5 fruit fly cellular contexts compared by ENCODE assay signal in the genomic region with DNA sequence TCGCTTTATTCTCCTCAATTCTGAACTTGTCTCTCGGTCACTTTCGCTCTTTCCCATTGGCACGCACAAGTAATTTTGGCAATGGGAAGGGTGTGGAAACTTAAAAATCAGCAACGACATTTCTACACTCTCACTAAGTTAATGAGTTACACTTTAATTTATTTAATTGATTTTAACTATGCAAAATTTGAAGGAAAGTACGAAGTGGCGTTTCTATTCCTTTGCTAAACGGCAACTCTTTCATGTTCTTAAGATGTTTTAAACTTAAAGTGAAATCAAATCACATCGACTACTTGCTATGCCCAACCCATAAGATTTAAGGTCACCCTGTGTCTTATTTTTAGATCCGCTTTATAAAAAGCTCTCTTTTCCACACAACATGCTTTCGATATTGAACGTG.
TF ChIP-seq lines count a peak whose summit lies in the region.

No protein-coding gene starts in this region.

- TF ChIP-seq CTCF in whole organism, embryonic (GFP tag; optimal IDR thresholded peaks at IDR 0.05; lab: Kevin White, UChicago): no peak

TF ChIP-seq in whole organism, adult, 20 proteins besides CTCF, POLR2A, EP300 and RAD21:
- no peak for TF ChIP-seq CG33017 (tag; optimal IDR thresholded peaks at IDR 0.05; lab: Kevin White, UChicago)
- TF ChIP-seq cnc (optimal IDR thresholded peaks at IDR 0.05; lab: Kevin White, UChicago): no peak
- peak; percentile 79 for TF ChIP-seq kay (GFP tag; lab: Kevin White, UChicago; ENCODE audit: borderline replicate concordance)
- no peak for TF ChIP-seq tj (GFP tag; optimal IDR thresholded peaks at IDR 0.05; lab: Kevin White, UChicago)
- no peak for TF ChIP-seq Mnt (GFP tag; optimal IDR thresholded peaks at IDR 0.05; lab: Kevin White, UChicago)
- no peak for TF ChIP-seq bab1 (GFP tag; optimal IDR thresholded peaks at IDR 0.05; lab: Kevin White, UChicago)
- TF ChIP-seq CG7045 (GFP tag; optimal IDR thresholded peaks at IDR 0.05; lab: Kevin White, UChicago): no peak
- no peak for TF ChIP-seq pad (GFP tag; optimal IDR thresholded peaks at IDR 0.05; lab: Kevin White, UChicago)
- no peak for TF ChIP-seq cic (GFP tag; optimal IDR thresholded peaks at IDR 0.05; lab: Kevin White, UChicago)
- no peak for TF ChIP-seq Crg-1 (GFP tag; optimal IDR thresholded peaks at IDR 0.05; lab: Kevin White, UChicago)
- TF ChIP-seq CG11617 (GFP tag; optimal IDR thresholded peaks at IDR 0.05; lab: Kevin White, UChicago): peak; percentile 23

TF ChIP-seq in whole organism, embryonic, 481 proteins besides CTCF, POLR2A, EP300 and RAD21 (continues in another document):
- no peak for TF ChIP-seq sima (GFP tag; optimal IDR thresholded peaks at IDR 0.05; lab: Kevin White, UChicago)
- peak; percentile 54 for TF ChIP-seq tap (tag; optimal IDR thresholded peaks at IDR 0.05; lab: Kevin White, UChicago)
- TF ChIP-seq Aef1 (GFP tag; IDR thresholded peaks at IDR 0.05; lab: Robert Waterston, UW): peak; percentile 59; the same call in 2 of the 3 replicates
- peak; percentile 38; the same call in 1 of the 3 replicates for TF ChIP-seq B-H1 (GFP tag; IDR thresholded peaks at IDR 0.05; lab: Robert Waterston, UW)
- peak; percentile 34 for TF ChIP-seq Hsf (GFP tag; optimal IDR thresholded peaks at IDR 0.05; lab: Kevin White, UChicago)
- no peak for TF ChIP-seq Neu2 (GFP tag; optimal IDR thresholded peaks at IDR 0.05; lab: Kevin White, UChicago; ENCODE audit: borderline replicate concordance)
- TF ChIP-seq Hr3 (GFP tag; optimal IDR thresholded peaks at IDR 0.05; lab: Kevin White, UChicago): peak; percentile 44
- TF ChIP-seq CG16813 (GFP tag; IDR thresholded peaks at IDR 0.05; lab: Robert Waterston, UW; ENCODE audit: partially characterized antibody): no peak
- TF ChIP-seq CG5245 (GFP tag; optimal IDR thresholded peaks at IDR 0.05; lab: Kevin White, UChicago): peak; percentile 0
- no peak for TF ChIP-seq tx (GFP tag; optimal IDR thresholded peaks at IDR 0.05; lab: Kevin White, UChicago)
- TF ChIP-seq CG7372 (GFP tag; IDR thresholded peaks at IDR 0.05; lab: Robert Waterston, UW): 0 out of 2 replicates have a peak, but pooled peaks have one; percentile 38
- TF ChIP-seq CG12659 (GFP tag; optimal IDR thresholded peaks at IDR 0.05; lab: Kevin White, UChicago): peak; percentile 46
- no peak for TF ChIP-seq chm (GFP tag; IDR thresholded peaks at IDR 0.05; lab: Robert Waterston, UW)
- TF ChIP-seq CG12391 (tag; optimal IDR thresholded peaks at IDR 0.05; lab: Kevin White, UChicago): peak; percentile 58
- TF ChIP-seq NfI (GFP tag; optimal IDR thresholded peaks at IDR 0.05; lab: Kevin White, UChicago): peak; percentile 53
- peak; percentile 50 for TF ChIP-seq CG12219 (GFP tag; optimal IDR thresholded peaks at IDR 0.05; lab: Kevin White, UChicago)
- TF ChIP-seq CG6689 (GFP tag; IDR thresholded peaks at IDR 0.05; lab: Robert Waterston, UW): peak; percentile 54; the same call in 1 of the 2 replicates
- no peak for TF ChIP-seq bsh (GFP tag; optimal IDR thresholded peaks at IDR 0.05; lab: Kevin White, UChicago)

TF ChIP-seq in whole organism, prepupa, 60 proteins besides CTCF, POLR2A, EP300 and RAD21 (continues in another document):
- TF ChIP-seq salr (GFP tag; optimal IDR thresholded peaks at IDR 0.05; lab: Kevin White, UChicago) (no peak), Sox14 (GFP tag; optimal IDR thresholded peaks at IDR 0.05; lab: Kevin White, UChicago) (no peak), Met (GFP tag; optimal IDR thresholded peaks at IDR 0.05; lab: Kevin White, UChicago) (peak; percentile 30), CG15336 (GFP tag; IDR thresholded peaks at IDR 0.05; lab: Robert Waterston, UW) (peak; percentile 53; the same call in 1 of the 2 replicates), CG6276 (GFP tag; optimal IDR thresholded peaks at IDR 0.05; lab: Kevin White, UChicago) (peak; percentile 36), CG8119 (GFP tag; IDR thresholded peaks at IDR 0.05; lab: Robert Waterston, UW) (peak; percentile 58; the same call in 2 of the 3 replicates), esn (GFP tag; optimal IDR thresholded peaks at IDR 0.05; lab: Kevin White, UChicago) (no peak), Hr39 (GFP tag; optimal IDR thresholded peaks at IDR 0.05; lab: Kevin White, UChicago) (peak; percentile 29), Eip78C (GFP tag; lab: Kevin White, UChicago) (peak; percentile 71), CG6808 (GFP tag; optimal IDR thresholded peaks at IDR 0.05; lab: Kevin White, UChicago) (no peak), CG6792 (GFP tag; optimal IDR thresholded peaks at IDR 0.05; lab: Kevin White, UChicago) (no peak), Eip93F (GFP tag; optimal IDR thresholded peaks at IDR 0.05; lab: Kevin White, UChicago) (no peak), CG3919 (GFP tag; optimal IDR thresholded peaks at IDR 0.05; lab: Kevin White, UChicago) (peak; percentile 5), dsx (GFP tag; optimal IDR thresholded peaks at IDR 0.05; lab: Kevin White, UChicago; ENCODE audit: poor library complexity, severe bottlenecking) (no peak), fd85E (GFP tag; optimal IDR thresholded peaks at IDR 0.05; lab: Kevin White, UChicago) (no peak), Smox (GFP tag; optimal IDR thresholded peaks at IDR 0.05; lab: Kevin White, UChicago) (no peak), Sox15 (GFP tag; optimal IDR thresholded peaks at IDR 0.05; lab: Kevin White, UChicago) (no peak), CG6854 (GFP tag; optimal IDR thresholded peaks at IDR 0.05; lab: Kevin White, UChicago) (no peak), CG11294 (GFP tag; IDR thresholded peaks at IDR 0.05; lab: Robert Waterston, UW) (no peak), CG11902 (GFP tag; optimal IDR thresholded peaks at IDR 0.05; lab: Kevin White, UChicago) (no peak)

TF ChIP-seq in whole organism, pupa, 21 proteins besides CTCF, POLR2A, EP300 and RAD21:
- TF ChIP-seq CG14655 (GFP tag; optimal IDR thresholded peaks at IDR 0.05; lab: Kevin White, UChicago) (no peak), CG10348 (GFP tag; IDR thresholded peaks at IDR 0.05; lab: Robert Waterston, UW) (no peak), CG13204 (GFP tag; optimal IDR thresholded peaks at IDR 0.05; lab: Kevin White, UChicago) (no peak), CG17806 (tag; optimal IDR thresholded peaks at IDR 0.05; lab: Kevin White, UChicago) (no peak), CG15710 (tag; optimal IDR thresholded peaks at IDR 0.05; lab: Kevin White, UChicago) (no peak), EcR (GFP tag; optimal IDR thresholded peaks at IDR 0.05; lab: Kevin White, UChicago) (no peak), Pif1B (GFP tag; optimal IDR thresholded peaks at IDR 0.05; lab: Kevin White, UChicago) (no peak), Snoo (tag; optimal IDR thresholded peaks at IDR 0.05; lab: Kevin White, UChicago) (no peak), CG9948 (tag; optimal IDR thresholded peaks at IDR 0.05; lab: Kevin White, UChicago) (no peak), CG8301 (tag; optimal IDR thresholded peaks at IDR 0.05; lab: Kevin White, UChicago) (peak; percentile 33), CG34367 (tag; optimal IDR thresholded peaks at IDR 0.05; lab: Kevin White, UChicago) (no peak), CG12605 (GFP tag; IDR thresholded peaks at IDR 0.05; lab: Robert Waterston, UW) (no peak), Pif1A (GFP tag; optimal IDR thresholded peaks at IDR 0.05; lab: Kevin White, UChicago) (peak; percentile 24), Ets98B (GFP tag; IDR thresholded peaks at IDR 0.05; lab: Robert Waterston, UW) (peak; percentile 63; the same call in 1 of the 2 replicates), CG32121 (GFP tag; IDR thresholded peaks at IDR 0.05; lab: Robert Waterston, UW) (peak; percentile 65; the same call in 1 of the 2 replicates), CG8159 (tag; optimal IDR thresholded peaks at IDR 0.05; lab: Kevin White, UChicago) (no peak), fd96Ca (GFP tag; IDR thresholded peaks at IDR 0.05; lab: Robert Waterston, UW) (no peak), rn (GFP tag; IDR thresholded peaks at IDR 0.05; lab: Robert Waterston, UW) (no peak), D1 (tag; optimal IDR thresholded peaks at IDR 0.05; lab: Kevin White, UChicago) (no peak), CG4496 (GFP tag; IDR thresholded peaks at IDR 0.05; lab: Robert Waterston, UW) (no peak), gl (tag; optimal IDR thresholded peaks at IDR 0.05; lab: Kevin White, UChicago) (no peak)

TF ChIP-seq in whole organism, wandering third instar larva, 38 proteins besides CTCF, POLR2A, EP300 and RAD21:
- TF ChIP-seq br (GFP tag; optimal IDR thresholded peaks at IDR 0.05; lab: Kevin White, UChicago) (peak; percentile 27), Dfd (GFP tag; optimal IDR thresholded peaks at IDR 0.05; lab: Kevin White, UChicago) (no peak), sage (GFP tag; optimal IDR thresholded peaks at IDR 0.05; lab: Kevin White, UChicago) (no peak), rgr (GFP tag; optimal IDR thresholded peaks at IDR 0.05; lab: Kevin White, UChicago) (peak; percentile 42), Rel (GFP tag; optimal IDR thresholded peaks at IDR 0.05; lab: Kevin White, UChicago) (no peak), Rel (tag; optimal IDR thresholded peaks at IDR 0.05; lab: Kevin White, UChicago) (no peak), Hr83 (GFP tag; optimal IDR thresholded peaks at IDR 0.05; lab: Kevin White, UChicago; ENCODE audit: poor library complexity, severe bottlenecking) (no peak), Jra (GFP tag; optimal IDR thresholded peaks at IDR 0.05; lab: Kevin White, UChicago) (no peak), h (GFP tag; optimal IDR thresholded peaks at IDR 0.05; lab: Kevin White, UChicago) (peak; percentile 48), dmrt93B (GFP tag; optimal IDR thresholded peaks at IDR 0.05; lab: Kevin White, UChicago) (no peak), foxo (GFP tag; optimal IDR thresholded peaks at IDR 0.05; lab: Kevin White, UChicago) (peak in 1 of 2 experiments; percentile 41), psq (GFP tag; optimal IDR thresholded peaks at IDR 0.05; lab: Kevin White, UChicago) (peak; percentile 2), fru (GFP tag; optimal IDR thresholded peaks at IDR 0.05; lab: Kevin White, UChicago) (peak; percentile 39), Hr78 (GFP tag; optimal IDR thresholded peaks at IDR 0.05; lab: Kevin White, UChicago) (no peak), lola (GFP tag; optimal IDR thresholded peaks at IDR 0.05; lab: Kevin White, UChicago) (no peak), ey (GFP tag; optimal IDR thresholded peaks at IDR 0.05; lab: Kevin White, UChicago) (peak; percentile 30), Sp1 (GFP tag; optimal IDR thresholded peaks at IDR 0.05; lab: Kevin White, UChicago) (no peak), woc (GFP tag; optimal IDR thresholded peaks at IDR 0.05; lab: Kevin White, UChicago) (peak; percentile 4), OdsH (GFP tag; optimal IDR thresholded peaks at IDR 0.05; lab: Kevin White, UChicago) (peak; percentile 6), GATAd (GFP tag; optimal IDR thresholded peaks at IDR 0.05; lab: Kevin White, UChicago) (no peak), pan (optimal IDR thresholded peaks at IDR 0.05; lab: Kevin White, UChicago) (no peak), sv (GFP tag; optimal IDR thresholded peaks at IDR 0.05; lab: Kevin White, UChicago) (no peak), tai (GFP tag; optimal IDR thresholded peaks at IDR 0.05; lab: Kevin White, UChicago) (no peak), HLH106 (tag; optimal IDR thresholded peaks at IDR 0.05; lab: Kevin White, UChicago) (peak; percentile 6)
